Worm (Caenorhabditis elegans) whole organism, young adult: ENCODE results near the gene K10D11.5.

ENCODE experiments used
- B0336.3 ChIP-seq: fragments of 200-800 bp; sonication (Bioruptor generic); IDR thresholded peaks from 2 replicates; pipeline ENCODE4 v1.3.6; 2022; ENCODE audit warnings: missing genetic modification characterization, missing compliant biosample characterization
- D2030.7 ChIP-seq: fragments of 200-800 bp; sonication (Bioruptor generic); IDR thresholded peaks from 2 replicates; pipeline ENCODE4 v1.3.6; 2022; ENCODE audit warnings: missing genetic modification reagents, missing genetic modification characterization, missing compliant biosample characterization
- F10E7.11 ChIP-seq: sonication (generic microtip); optimal IDR thresholded peaks from 2 replicates; lab custom pipeline; 2017; ENCODE audit warnings: mild to moderate bottlenecking, missing genetic modification characterization, moderate library complexity, missing compliant biosample characterization
- F22D6.2 ChIP-seq: sonication (generic microtip); optimal IDR thresholded peaks from 2 replicates; lab custom pipeline; 2016; ENCODE audit warnings: mild to moderate bottlenecking, missing genetic modification characterization, missing compliant biosample characterization
- Y95B8A.8 ChIP-seq: fragments of 200-800 bp; sonication (Bioruptor generic); IDR thresholded peaks from 2 replicates; pipeline ENCODE4 v1.3.6; 2022; ENCODE audit warnings: missing genetic modification reagents, missing genetic modification characterization, missing compliant biosample characterization
- atf-7 ChIP-seq: sonication (generic microtip); optimal IDR thresholded peaks from 2 replicates; lab custom pipeline; 2017; ENCODE audit warnings: mild to moderate bottlenecking, missing genetic modification characterization, missing compliant biosample characterization
- cebp-1 ChIP-seq, 2 experiments: fragments of 200-800 bp in 1 of 2; sonication (Bioruptor generic) in 1 of 2; sonication (generic microtip) in 1 of 2; IDR thresholded peaks in 1 of 2; optimal IDR thresholded peaks in 1 of 2; 2 replicates each; pipeline versions ENCODE4 v1.3.6 to Lab custom; 2017 to 2022; ENCODE audit warnings: missing compliant biosample characterization in 2 of 2, missing genetic modification characterization in 2 of 2, mild to moderate bottlenecking in 1 of 2, missing genetic modification reagents in 1 of 2, moderate library complexity in 1 of 2
- cebp-2 ChIP-seq: fragments of 200-800 bp; sonication (Bioruptor generic); IDR thresholded peaks from 2 replicates; pipeline ENCODE4 v1.3.6; 2022; ENCODE audit warnings: missing genetic modification characterization, missing compliant biosample characterization
- ceh-40 ChIP-seq: fragments of 200-800 bp; sonication (Bioruptor generic); IDR thresholded peaks from 2 replicates; pipeline ENCODE4 v1.3.6; 2022; ENCODE audit warnings: missing genetic modification characterization, missing compliant biosample characterization
- ceh-91 ChIP-seq: fragments of 200-800 bp; sonication (Bioruptor generic); IDR thresholded peaks from 2 replicates; pipeline ENCODE4 v1.3.6; 2022; ENCODE audit warnings: missing genetic modification reagents, missing genetic modification characterization, missing compliant biosample characterization
- die-1 ChIP-seq: sonication (generic microtip); optimal IDR thresholded peaks from 2 replicates; lab custom pipeline; 2016; ENCODE audit warnings: missing genotype, mild to moderate bottlenecking, missing genetic modification characterization, missing compliant biosample characterization
- dpl-1 ChIP-seq: fragments of 150-350 bp; optimal IDR thresholded peaks from 2 replicates; lab custom pipeline; 2014; ENCODE audit warnings: missing biosample characterization, missing genetic modification reagents, missing genetic modification characterization
- fkh-3 ChIP-seq: sonication (generic microtip); optimal IDR thresholded peaks from 2 replicates; lab custom pipeline; 2016; ENCODE audit warnings: mild to moderate bottlenecking, missing genetic modification characterization, missing compliant biosample characterization
- gei-17 ChIP-seq: fragments of 200-800 bp; sonication (Bioruptor generic); optimal IDR thresholded peaks from 2 replicates; lab custom pipeline; 2018; ENCODE audit warnings: mild to moderate bottlenecking, missing genetic modification characterization, missing compliant biosample characterization
- him-1 ChIP-seq: sonication (generic microtip); optimal IDR thresholded peaks from 2 replicates; lab custom pipeline; 2016; ENCODE audit warnings: missing genotype, missing genetic modification reagents, missing genetic modification characterization, missing compliant biosample characterization
- hlh-12 ChIP-seq: sonication (generic microtip); optimal IDR thresholded peaks from 2 replicates; lab custom pipeline; 2016; ENCODE audit warnings: missing genetic modification characterization, missing compliant biosample characterization
- hmg-1.2 ChIP-seq: fragments of 200-800 bp; sonication (Bioruptor generic); IDR thresholded peaks from 2 replicates; pipeline ENCODE4 v1.3.6; 2022; ENCODE audit warnings: missing genetic modification reagents, missing genetic modification characterization, missing compliant biosample characterization
- hmg-20 ChIP-seq: fragments of 200-800 bp; sonication (Bioruptor generic); IDR thresholded peaks from 2 replicates; pipeline ENCODE4 v1.3.6; 2022; ENCODE audit warnings: missing genetic modification reagents, missing genetic modification characterization, missing compliant biosample characterization
- let-607 ChIP-seq, 2 experiments: fragments of 200-800 bp in 1 of 2; sonication (Bioruptor generic) in 1 of 2; sonication (generic microtip) in 1 of 2; optimal IDR thresholded peaks; 2 replicates each; lab custom pipeline; 2016 to 2018; ENCODE audit warnings: mild to moderate bottlenecking in 2 of 2, missing compliant biosample characterization in 2 of 2, missing genetic modification characterization in 2 of 2, moderate library complexity in 2 of 2, missing genotype in 1 of 2
- lin-26 ChIP-seq: fragments of 200-800 bp; sonication (Bioruptor generic); IDR thresholded peaks from 2 replicates; pipeline ENCODE4 v1.3.6; 2022; ENCODE audit warnings: missing genetic modification reagents, missing genetic modification characterization, missing compliant biosample characterization
- lin-40 ChIP-seq: sonication (generic microtip); optimal IDR thresholded peaks from 2 replicates; lab custom pipeline; 2016; ENCODE audit warnings: missing genetic modification characterization, mild to moderate bottlenecking, missing compliant biosample characterization, missing genotype, missing genetic modification reagents
- lir-1 ChIP-seq: fragments of 200-800 bp; sonication (Bioruptor generic); conservative IDR thresholded peaks from 2 replicates; pipeline ENCODE4 v1.3.6; 2022; ENCODE audit warnings: missing genetic modification reagents, missing genetic modification characterization, missing compliant biosample characterization
- madf-10 ChIP-seq: sonication (generic microtip); optimal IDR thresholded peaks from 2 replicates; lab custom pipeline; 2016; ENCODE audit warnings: mild to moderate bottlenecking, missing genetic modification characterization, missing compliant biosample characterization
- madf-3 ChIP-seq: fragments of 200-800 bp; sonication (Bioruptor generic); IDR thresholded peaks from 2 replicates; pipeline ENCODE4 v1.3.6; 2022; ENCODE audit warnings: missing genetic modification reagents, missing genetic modification characterization, missing compliant biosample characterization
- madf-6 ChIP-seq: fragments of 200-800 bp; sonication (Bioruptor generic); IDR thresholded peaks from 2 replicates; pipeline ENCODE4 v1.3.6; 2022; ENCODE audit warnings: missing genetic modification reagents, missing genetic modification characterization, missing compliant biosample characterization
- mcd-1 ChIP-seq: fragments of 200-800 bp; sonication (Bioruptor generic); IDR thresholded peaks from 2 replicates; pipeline ENCODE4 v1.3.6; 2022; ENCODE audit warnings: missing genetic modification reagents, missing genetic modification characterization, missing compliant biosample characterization
- mes-4 ChIP-seq: sonication (generic microtip); optimal IDR thresholded peaks from 2 replicates; lab custom pipeline; 2016; ENCODE audit warnings: missing genotype, missing genetic modification characterization, missing compliant biosample characterization
- mxl-1 ChIP-seq: sonication (generic microtip); optimal IDR thresholded peaks from 2 replicates; lab custom pipeline; 2016; ENCODE audit warnings: missing genetic modification characterization, missing compliant biosample characterization
- nhr-27 ChIP-seq: fragments of 200-800 bp; sonication (Bioruptor generic); optimal IDR thresholded peaks from 2 replicates; lab custom pipeline; 2018; ENCODE audit warnings: mild to moderate bottlenecking, missing genetic modification characterization, moderate library complexity, missing compliant biosample characterization
- nhr-90 ChIP-seq: sonication (generic microtip); optimal IDR thresholded peaks from 2 replicates; lab custom pipeline; 2016; ENCODE audit warnings: missing genotype, mild to moderate bottlenecking, missing genetic modification characterization, missing compliant biosample characterization
- repo-1 ChIP-seq: sonication (generic microtip); optimal IDR thresholded peaks from 2 replicates; lab custom pipeline; 2017; ENCODE audit warnings: mild to moderate bottlenecking, missing genetic modification characterization, missing compliant biosample characterization
- sdz-38 ChIP-seq: sonication (generic microtip); optimal IDR thresholded peaks from 2 replicates; lab custom pipeline; 2016; ENCODE audit warnings: missing genotype, missing genetic modification characterization, missing compliant biosample characterization
- snpc-1.3 ChIP-seq: sonication (generic microtip); optimal IDR thresholded peaks from 2 replicates; lab custom pipeline; 2017; ENCODE audit warnings: missing genetic modification characterization, mild to moderate bottlenecking, missing compliant biosample characterization, antibody characterized with exemption, moderate library complexity, missing genotype, missing genetic modification reagents; ENCODE audit not compliant: insufficient read depth
- snpc-3.4 ChIP-seq: sonication (generic microtip); optimal IDR thresholded peaks from 2 replicates; lab custom pipeline; 2017; ENCODE audit warnings: missing genetic modification characterization, mild to moderate bottlenecking, missing compliant biosample characterization, antibody characterized with exemption, moderate library complexity, missing genotype, missing genetic modification reagents
- xnd-1 ChIP-seq: sonication (generic microtip); optimal IDR thresholded peaks from 2 replicates; lab custom pipeline; 2016; ENCODE audit warnings: missing genotype, missing genetic modification reagents, missing genetic modification characterization, missing compliant biosample characterization
- zim-3 ChIP-seq: sonication (generic microtip); optimal IDR thresholded peaks from 2 replicates; lab custom pipeline; 2017; ENCODE audit warnings: mild to moderate bottlenecking, missing genetic modification characterization, moderate library complexity, missing compliant biosample characterization
- ztf-18 ChIP-seq: sonication (generic microtip); optimal IDR thresholded peaks from 2 replicates; lab custom pipeline; 2016; ENCODE audit warnings: missing genotype, mild to moderate bottlenecking, missing genetic modification characterization, missing compliant biosample characterization
- ztf-28 ChIP-seq: fragments of 200-800 bp; sonication (Bioruptor generic); IDR thresholded peaks from 2 replicates; pipeline ENCODE4 v1.3.6; 2022; ENCODE audit warnings: missing genetic modification reagents, missing genetic modification characterization, missing compliant biosample characterization
- ztf-6 ChIP-seq: fragments of 200-800 bp; sonication (Bioruptor generic); IDR thresholded peaks from 2 replicates; pipeline ENCODE4 v1.3.6; 2022; ENCODE audit warnings: missing genetic modification reagents, missing genetic modification characterization, missing compliant biosample characterization

K10D11.5 gene

ce11 chrIV:12999087-12999486 lies 7.4 kb upstream of the K10D11.5 start:
- TF ChIP-seq cebp-1 (GFP tag; IDR thresholded peaks at IDR 0.05; lab: Robert Waterston, UW) = no peak
- TF ChIP-seq cebp-1 (tag; optimal IDR thresholded peaks at IDR 0.05; lab: Kevin White, UChicago) = no peak
- no peak for TF ChIP-seq lir-1 (GFP tag; lab: Robert Waterston, UW)
- TF ChIP-seq dpl-1 = no peak
- TF ChIP-seq sdz-38 (tag; lab: Kevin White, UChicago) = no peak
- no peak for TF ChIP-seq him-1
- no peak for TF ChIP-seq F22D6.2 (tag; lab: Kevin White, UChicago)
- no peak; the same call in 1 of the 2 replicates for TF ChIP-seq hmg-1.2
- TF ChIP-seq gei-17 (GFP tag; lab: Kevin White, UChicago) = no peak
- TF ChIP-seq lin-40 (tag; lab: Kevin White, UChicago) = no peak
- TF ChIP-seq zim-3 (tag; lab: Kevin White, UChicago) = no peak
- TF ChIP-seq ztf-18 = no peak

- TF ChIP-seq lin-26 (no peak), fkh-3 (tag; lab: Kevin White, UChicago) (no peak), nhr-90 (tag; lab: Kevin White, UChicago) (no peak), B0336.3 (GFP tag; lab: Robert Waterston, UW) (no peak), ceh-91 (GFP tag; lab: Robert Waterston, UW) (no peak), die-1 (tag; lab: Kevin White, UChicago) (no peak), hmg-20 (GFP tag; lab: Robert Waterston, UW) (no peak), mes-4 (no peak)
These were observed 5.9 kb upstream of the K10D11.5 start for ce11 chrIV:12997560-12997959.

ce11 chrIV:12995886-12996285 lies 4.2 kb upstream of the K10D11.5 start, which contains the start of gene K10D11.7:
TSS of gene K10D11.7 (minus strand) at chrIV:12995986.
- TF ChIP-seq repo-1 (no peak), mxl-1 (tag; lab: Kevin White, UChicago) (no peak), hmg-1.2 (no peak), mcd-1 (GFP tag; lab: Robert Waterston, UW) (no peak), ztf-28 (GFP tag; lab: Robert Waterston, UW) (no peak), sdz-38 (tag; lab: Kevin White, UChicago) (no peak), nhr-27 (tag; lab: Kevin White, UChicago) (no peak), hlh-12 (tag; lab: Kevin White, UChicago) (no peak), Y95B8A.8 (GFP tag; lab: Robert Waterston, UW) (no peak), ztf-18 (no peak), lin-26 (no peak), lin-40 (tag; lab: Kevin White, UChicago) (no peak)

- no peak for TF ChIP-seq lir-1 (GFP tag; lab: Robert Waterston, UW)
- TF ChIP-seq cebp-1 (GFP tag; IDR thresholded peaks at IDR 0.05; lab: Robert Waterston, UW) = no peak
- no peak for TF ChIP-seq cebp-1 (tag; optimal IDR thresholded peaks at IDR 0.05; lab: Kevin White, UChicago)
- TF ChIP-seq D2030.7 = no peak
- TF ChIP-seq madf-3 (GFP tag; lab: Robert Waterston, UW) = no peak
- TF ChIP-seq F10E7.11 (tag; lab: Kevin White, UChicago) = no peak
- TF ChIP-seq mes-4 = no peak
- TF ChIP-seq xnd-1 (tag; lab: Kevin White, UChicago) = no peak
- no peak for TF ChIP-seq nhr-27 (tag; lab: Kevin White, UChicago)
- TF ChIP-seq ceh-40 = no peak
- TF ChIP-seq let-607 (tag; optimal IDR thresholded peaks at IDR 0.05; lab: Kevin White, UChicago) = no peak
- TF ChIP-seq cebp-2 (GFP tag; lab: Robert Waterston, UW) = no peak
- no peak for TF ChIP-seq fkh-3 (tag; lab: Kevin White, UChicago)
- TF ChIP-seq him-1 = no peak
- no peak for TF ChIP-seq ztf-6 (GFP tag; lab: Robert Waterston, UW)
- TF ChIP-seq madf-10 (tag; lab: Kevin White, UChicago) = no peak
- no peak for TF ChIP-seq madf-6
- no peak for TF ChIP-seq snpc-1.3 (tag; lab: Kevin White, UChicago)
- no peak for TF ChIP-seq snpc-3.4 (tag; lab: Kevin White, UChicago)
- TF ChIP-seq atf-7 (tag; lab: Kevin White, UChicago) = no peak
These were observed 2.7 kb upstream of the K10D11.5 start, which contains the start of gene K10D11.4 for ce11 chrIV:12994376-12994775. TSS of gene K10D11.4 (minus strand) at chrIV:12994476.
